Fruit fly (Drosophila melanogaster): ENCODE measurements around the gene CG17776.

Gene CG17776

DNA sequence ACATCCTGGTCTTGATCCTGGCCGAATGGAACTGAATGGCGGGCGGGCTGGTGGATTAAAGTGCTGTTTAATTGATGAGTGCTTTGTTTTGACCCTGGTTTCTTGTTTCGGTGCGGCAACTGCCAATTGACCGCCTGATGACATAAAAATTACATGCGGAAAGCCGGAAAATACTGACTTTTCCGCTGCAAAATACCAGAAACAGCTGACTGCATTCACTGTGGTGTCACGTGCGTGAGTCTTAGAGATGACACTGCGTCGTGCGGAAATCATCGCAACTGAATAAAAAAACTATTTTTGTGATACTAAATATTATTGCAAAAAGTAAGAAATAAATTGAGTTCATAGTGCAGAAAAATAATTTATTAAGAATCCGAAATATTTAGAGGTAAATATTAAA, 35.0 kb upstream of the CG17776 start, which contains the start of gene bcn92 (continued):
- TF ChIP-seq sr (GFP tag; IDR thresholded peaks at IDR 0.05) = no peak
- no peak for TF ChIP-seq gce (GFP tag; IDR thresholded peaks at IDR 0.05)
- TF ChIP-seq kni (GFP tag; optimal IDR thresholded peaks at IDR 0.05) = no peak
- TF ChIP-seq Side (GFP tag; optimal IDR thresholded peaks at IDR 0.05) = peak; percentile 35
- no peak for TF ChIP-seq CG9215 (GFP tag; IDR thresholded peaks at IDR 0.05)
- peak; percentile 87 for TF ChIP-seq HLH4C (GFP tag; IDR thresholded peaks at IDR 0.05; ENCODE audit: partially characterized antibody)
- TF ChIP-seq CG12659 (GFP tag; optimal IDR thresholded peaks at IDR 0.05) = peak; percentile 53
- peak; percentile 5 for TF ChIP-seq phol (tag; optimal IDR thresholded peaks at IDR 0.05)
- TF ChIP-seq wdn (GFP tag; IDR thresholded peaks at IDR 0.05) = no peak
- peak; percentile 30 for TF ChIP-seq Sin3A (optimal IDR thresholded peaks at IDR 0.05)
- peak; percentile 18 for TF ChIP-seq CG18599 (GFP tag; optimal IDR thresholded peaks at IDR 0.05)
- TF ChIP-seq CG42726 (GFP tag; IDR thresholded peaks at IDR 0.05; ENCODE audit: partially characterized antibody) = peak; percentile 92
- TF ChIP-seq Ets65A (GFP tag) = peak; percentile 64
- peak; percentile 54 for TF ChIP-seq mam (GFP tag; optimal IDR thresholded peaks at IDR 0.05)
- no peak for TF ChIP-seq CG5180 (GFP tag; optimal IDR thresholded peaks at IDR 0.05)
- peak; percentile 61 for TF ChIP-seq CG17829 (tag; optimal IDR thresholded peaks at IDR 0.05)
- no peak for TF ChIP-seq CG5245 (GFP tag; optimal IDR thresholded peaks at IDR 0.05)
- TF ChIP-seq Taf1 (GFP tag; IDR thresholded peaks at IDR 0.05) = no peak
- TF ChIP-seq dysf (GFP tag; IDR thresholded peaks at IDR 0.05) = no peak
- peak; percentile 58 for TF ChIP-seq CG13624 (GFP tag; optimal IDR thresholded peaks at IDR 0.05)
- TF ChIP-seq CG8944 (GFP tag; optimal IDR thresholded peaks at IDR 0.05) = no peak
- TF ChIP-seq Camta (GFP tag; optimal IDR thresholded peaks at IDR 0.05) = peak; percentile 45
- 0 out of 2 replicates have a peak, but pooled peaks have one; percentile 21 for TF ChIP-seq CG10366 (GFP tag; IDR thresholded peaks at IDR 0.05)
- no peak; the same call in 2 of the 3 replicates for TF ChIP-seq zfh1 (GFP tag; IDR thresholded peaks at IDR 0.05)
- TF ChIP-seq Max (GFP tag; optimal IDR thresholded peaks at IDR 0.05) = peak; percentile 33
- peak; percentile 20 for TF ChIP-seq Blimp-1 (GFP tag; optimal IDR thresholded peaks at IDR 0.05)
- TF ChIP-seq D19B (GFP tag; optimal IDR thresholded peaks at IDR 0.05) = no peak
- peak in 1 of 3 experiments; percentile 21 for TF ChIP-seq lola (GFP tag; optimal IDR thresholded peaks at IDR 0.05)
- no peak for TF ChIP-seq CG17328 (GFP tag; IDR thresholded peaks at IDR 0.05)
- peak; percentile 6 for TF ChIP-seq crc (GFP tag; optimal IDR thresholded peaks at IDR 0.05)
- TF ChIP-seq NC2β (GFP tag; optimal IDR thresholded peaks at IDR 0.05) = peak; percentile 10
- TF ChIP-seq p53 (GFP tag; optimal IDR thresholded peaks at IDR 0.05) = no peak
- TF ChIP-seq jumu (GFP tag; optimal IDR thresholded peaks at IDR 0.05) = peak; percentile 50
- TF ChIP-seq CG32532 (GFP tag; IDR thresholded peaks at IDR 0.05) = peak; percentile 61
- TF ChIP-seq CG4328 (GFP tag; optimal IDR thresholded peaks at IDR 0.05) = no peak
- TF ChIP-seq Hr78 (GFP tag; optimal IDR thresholded peaks at IDR 0.05) = peak in 1 of 2 experiments; percentile 12
- no peak for TF ChIP-seq Aef1 (GFP tag; IDR thresholded peaks at IDR 0.05)
- TF ChIP-seq CG10267 (tag; optimal IDR thresholded peaks at IDR 0.05) = peak; percentile 50
- no peak for TF ChIP-seq Awh (GFP tag; IDR thresholded peaks at IDR 0.05)
- TF ChIP-seq CG11247 (GFP tag; IDR thresholded peaks at IDR 0.05) = peak; percentile 47
- peak; percentile 83 for TF ChIP-seq CG10431 (GFP tag; optimal IDR thresholded peaks at IDR 0.05)
- TF ChIP-seq cas (GFP tag; IDR thresholded peaks at IDR 0.05) = 0 out of 2 replicates have a peak, but pooled peaks have one; percentile 23
- no peak for TF ChIP-seq TFAM (GFP tag; optimal IDR thresholded peaks at IDR 0.05)
- peak; percentile 10 for TF ChIP-seq Dp (GFP tag; optimal IDR thresholded peaks at IDR 0.05)
- TF ChIP-seq CG7357 (GFP tag; IDR thresholded peaks at IDR 0.05) = no peak
- no peak for TF ChIP-seq C15 (GFP tag; IDR thresholded peaks at IDR 0.05)
- TF ChIP-seq inv (GFP tag; IDR thresholded peaks at IDR 0.05; ENCODE audit: partially characterized antibody) = peak; percentile 93
- no peak for TF ChIP-seq CG3407 (GFP tag; optimal IDR thresholded peaks at IDR 0.05)
- TF ChIP-seq CG7271 (tag; optimal IDR thresholded peaks at IDR 0.05) = no peak
- no peak for TF ChIP-seq Lhr (GFP tag; optimal IDR thresholded peaks at IDR 0.05)
- TF ChIP-seq sens-2 (GFP tag; IDR thresholded peaks at IDR 0.05) = no peak
